Fruit fly (Drosophila melanogaster): ENCODE data around the gene CG12817.

The CG12817 gene

DNA sequence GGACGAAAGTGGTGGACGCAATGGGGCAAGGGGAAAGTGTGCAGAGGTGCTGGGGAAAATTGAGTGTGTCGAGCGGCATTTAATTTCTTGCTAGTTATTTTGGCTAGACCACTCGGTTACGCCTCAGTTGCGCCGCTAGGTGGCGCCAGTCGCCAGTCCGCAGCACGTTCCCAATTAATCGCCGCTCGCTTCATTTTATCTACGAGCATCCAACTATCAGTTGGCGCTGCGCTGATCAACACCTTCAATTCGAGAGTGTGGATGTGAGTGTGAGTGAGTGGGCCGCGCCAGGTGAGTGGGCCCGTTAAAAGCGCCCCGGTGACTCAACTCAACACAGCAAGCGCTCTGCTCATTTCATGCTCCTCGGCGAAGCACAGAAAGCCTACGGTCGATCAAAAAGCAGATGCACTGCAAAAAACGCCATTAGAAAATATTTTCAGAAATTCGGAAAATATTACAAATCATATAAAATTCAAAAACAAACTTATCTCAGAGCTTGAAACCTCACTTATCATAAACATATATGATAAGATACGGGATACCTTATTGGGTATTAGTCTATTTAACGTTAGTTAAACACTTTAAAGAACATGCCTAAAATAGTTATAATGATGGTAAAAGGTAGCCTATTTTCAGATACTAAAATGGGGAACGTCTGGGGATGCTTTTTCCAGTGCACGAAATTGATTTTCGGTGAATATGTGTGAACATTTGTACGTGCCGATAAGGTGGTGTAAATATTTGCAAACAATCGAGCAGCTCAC, 43.8 kb upstream of the CG12817 start (continued):
- TF ChIP-seq pnt (GFP tag; optimal IDR thresholded peaks at IDR 0.05) (peak; percentile 79), CG10565 (GFP tag; optimal IDR thresholded peaks at IDR 0.05) (peak; percentile 45), ase (GFP tag; IDR thresholded peaks at IDR 0.05) (peak; percentile 61; the same call in 2 of the 3 replicates), CG18262 (tag; optimal IDR thresholded peaks at IDR 0.05) (peak; percentile 82), Meics (GFP tag; optimal IDR thresholded peaks at IDR 0.05) (peak; percentile 89), crc (GFP tag; optimal IDR thresholded peaks at IDR 0.05) (peak; percentile 76), klu (GFP tag; IDR thresholded peaks at IDR 0.05) (peak; percentile 58; the same call in 1 of the 2 replicates), CG1024 (GFP tag; IDR thresholded peaks at IDR 0.05) (no peak), NC2α (GFP tag; optimal IDR thresholded peaks at IDR 0.05) (peak; percentile 18), ham (GFP tag; IDR thresholded peaks at IDR 0.05) (peak; percentile 51; the same call in 1 of the 2 replicates), bcd (GFP tag; optimal IDR thresholded peaks at IDR 0.05) (peak; percentile 86), CG17612 (GFP tag; IDR thresholded peaks at IDR 0.05) (no peak), Hsf (GFP tag; optimal IDR thresholded peaks at IDR 0.05) (peak; percentile 84), Elba2 (GFP tag; optimal IDR thresholded peaks at IDR 0.05) (no peak), pb (GFP tag; optimal IDR thresholded peaks at IDR 0.05) (peak; percentile 48), CG17912 (GFP tag; optimal IDR thresholded peaks at IDR 0.05) (no peak), Rx (GFP tag; IDR thresholded peaks at IDR 0.05) (peak; percentile 47; the same call in 1 of the 2 replicates), CG12769 (tag; optimal IDR thresholded peaks at IDR 0.05) (peak; percentile 28), CG3281 (GFP tag; optimal IDR thresholded peaks at IDR 0.05) (peak; percentile 91), ind (GFP tag; optimal IDR thresholded peaks at IDR 0.05) (peak; percentile 82), sima (GFP tag; optimal IDR thresholded peaks at IDR 0.05) (peak; percentile 44), en (GFP tag; optimal IDR thresholded peaks at IDR 0.05) (peak; percentile 59), kah (GFP tag; optimal IDR thresholded peaks at IDR 0.05) (peak; percentile 59), CG15479 (GFP tag; optimal IDR thresholded peaks at IDR 0.05) (no peak), tgo (GFP tag; IDR thresholded peaks at IDR 0.05) (peak; percentile 78; the same call in 2 of the 3 replicates), ATbp (GFP tag; optimal IDR thresholded peaks at IDR 0.05) (peak; percentile 78), BEAF-32 (GFP tag; optimal IDR thresholded peaks at IDR 0.05) (no peak), Dref (GFP tag; IDR thresholded peaks at IDR 0.05) (no peak), MBD-R2 (GFP tag; IDR thresholded peaks at IDR 0.05) (peak; percentile 36; the same call in 1 of the 2 replicates), wor (GFP tag; IDR thresholded peaks at IDR 0.05) (peak; percentile 72), CG2199 (GFP tag; IDR thresholded peaks at IDR 0.05) (no peak), Sin3A (optimal IDR thresholded peaks at IDR 0.05) (no peak), CG3838 (GFP tag; optimal IDR thresholded peaks at IDR 0.05) (peak; percentile 51), CG8089 (GFP tag; optimal IDR thresholded peaks at IDR 0.05) (peak; percentile 60), Mrtf (GFP tag; IDR thresholded peaks at IDR 0.05) (peak; percentile 66), CG12942 (GFP tag; optimal IDR thresholded peaks at IDR 0.05) (peak; percentile 64), CG7963 (GFP tag; IDR thresholded peaks at IDR 0.05; ENCODE audit: partially characterized antibody) (no peak), bowl (GFP tag; IDR thresholded peaks at IDR 0.05) (no peak), btn (GFP tag; optimal IDR thresholded peaks at IDR 0.05) (no peak), Opbp (GFP tag; IDR thresholded peaks at IDR 0.05; ENCODE audit: partially characterized antibody) (peak; percentile 43; the same call in 1 of the 3 replicates), oc (tag; optimal IDR thresholded peaks at IDR 0.05) (peak; percentile 67), CG15011 (GFP tag; optimal IDR thresholded peaks at IDR 0.05) (peak; percentile 80), lola (GFP tag; optimal IDR thresholded peaks at IDR 0.05) (peak in 1 of 3 experiments; percentile 49), grau (tag; optimal IDR thresholded peaks at IDR 0.05) (peak; percentile 89), trem (tag; optimal IDR thresholded peaks at IDR 0.05) (peak; percentile 35), CG10462 (GFP tag; optimal IDR thresholded peaks at IDR 0.05) (peak; percentile 34), cato (GFP tag; optimal IDR thresholded peaks at IDR 0.05; ENCODE audit: borderline replicate concordance) (peak; percentile 41), CrebB (tag; optimal IDR thresholded peaks at IDR 0.05) (peak; percentile 65), tup (GFP tag; optimal IDR thresholded peaks at IDR 0.05) (peak; percentile 52), CTCF (GFP tag; optimal IDR thresholded peaks at IDR 0.05) (peak; percentile 91)
